Fruit fly (Drosophila melanogaster): Measurements from ENCODE around the gene CanA1.

Gene CanA1

dm6 chr3R:31062344-31062964 is 23.3 kb downstream of the CanA1 start (continued):
- TF ChIP-seq zfh1 (GFP tag; IDR thresholded peaks at IDR 0.05) (no peak), CG15479 (GFP tag; optimal IDR thresholded peaks at IDR 0.05) (no peak), CG16815 (GFP tag; optimal IDR thresholded peaks at IDR 0.05) (no peak), CG18764 (GFP tag; optimal IDR thresholded peaks at IDR 0.05) (no peak), jigr1 (GFP tag; IDR thresholded peaks at IDR 0.05) (no peak), Nf-YB (GFP tag; optimal IDR thresholded peaks at IDR 0.05) (peak; percentile 99), Awh (GFP tag; IDR thresholded peaks at IDR 0.05) (no peak), CG7928 (GFP tag; optimal IDR thresholded peaks at IDR 0.05) (no peak), CG15011 (GFP tag; optimal IDR thresholded peaks at IDR 0.05) (no peak), CG5953 (GFP tag; IDR thresholded peaks at IDR 0.05) (no peak), crp (GFP tag; optimal IDR thresholded peaks at IDR 0.05) (no peak), CG12769 (tag; optimal IDR thresholded peaks at IDR 0.05) (no peak), CG10654 (GFP tag; optimal IDR thresholded peaks at IDR 0.05) (no peak), cg (GFP tag; optimal IDR thresholded peaks at IDR 0.05) (peak; percentile 95), CG9609 (GFP tag; optimal IDR thresholded peaks at IDR 0.05) (no peak), CG16863 (GFP tag; optimal IDR thresholded peaks at IDR 0.05) (no peak), al (GFP tag; IDR thresholded peaks at IDR 0.05) (no peak), CG9876 (GFP tag; optimal IDR thresholded peaks at IDR 0.05) (no peak), Bgb (GFP tag; IDR thresholded peaks at IDR 0.05; ENCODE audit: partially characterized antibody) (no peak), vfl (GFP tag; optimal IDR thresholded peaks at IDR 0.05) (no peak), nerfin-1 (tag; optimal IDR thresholded peaks at IDR 0.05) (no peak), bsh (GFP tag; optimal IDR thresholded peaks at IDR 0.05) (peak; percentile 41 to 90), Mrtf (GFP tag; IDR thresholded peaks at IDR 0.05) (no peak), CG12744 (GFP tag; optimal IDR thresholded peaks at IDR 0.05) (no peak), ap (GFP tag; IDR thresholded peaks at IDR 0.05) (no peak), abd-A (tag; optimal IDR thresholded peaks at IDR 0.05) (peak; percentile 16), Max (GFP tag; optimal IDR thresholded peaks at IDR 0.05) (no peak), B-H2 (GFP tag; optimal IDR thresholded peaks at IDR 0.05) (no peak), fd102C (GFP tag; optimal IDR thresholded peaks at IDR 0.05) (no peak), CG9817 (tag; optimal IDR thresholded peaks at IDR 0.05) (no peak), CG1529 (GFP tag; optimal IDR thresholded peaks at IDR 0.05) (no peak), CG3407 (GFP tag; optimal IDR thresholded peaks at IDR 0.05) (no peak), btn (GFP tag; optimal IDR thresholded peaks at IDR 0.05) (no peak), br (optimal IDR thresholded peaks at IDR 0.05) (no peak), cwo (GFP tag; optimal IDR thresholded peaks at IDR 0.05) (no peak), crol (GFP tag; IDR thresholded peaks at IDR 0.05) (no peak), Fer1 (GFP tag; optimal IDR thresholded peaks at IDR 0.05) (no peak), eyg (GFP tag; optimal IDR thresholded peaks at IDR 0.05) (no peak), emc (GFP tag; optimal IDR thresholded peaks at IDR 0.05) (no peak), CG6175 (GFP tag; IDR thresholded peaks at IDR 0.05) (no peak), CG17802 (tag; optimal IDR thresholded peaks at IDR 0.05) (no peak), CG8944 (GFP tag; optimal IDR thresholded peaks at IDR 0.05) (no peak), crc (GFP tag; optimal IDR thresholded peaks at IDR 0.05) (no peak), Bdp1 (GFP tag; optimal IDR thresholded peaks at IDR 0.05) (no peak), stc (GFP tag; IDR thresholded peaks at IDR 0.05) (no peak), CG3163 (GFP tag; optimal IDR thresholded peaks at IDR 0.05) (no peak), hth (optimal IDR thresholded peaks at IDR 0.05) (no peak), esg (GFP tag; conservative IDR thresholded peaks at IDR 0.05) (no peak), so (GFP tag; IDR thresholded peaks at IDR 0.05) (no peak), Kr (GFP tag; optimal IDR thresholded peaks at IDR 0.05) (no peak), Fer3 (tag; optimal IDR thresholded peaks at IDR 0.05) (no peak), CG17361 (GFP tag; IDR thresholded peaks at IDR 0.05) (no peak)

Data from whole organism, embryonic.